Worm (Caenorhabditis elegans) whole organism, young adult: ENCODE results near the gene C50F4.8.

Experiments
- D2030.7 ChIP-seq: fragments of 200-800 bp; sonication (Bioruptor generic); IDR thresholded peaks from 2 replicates; pipeline ENCODE4 v1.3.6; 2022; ENCODE audit warnings: missing genetic modification reagents, missing genetic modification characterization, missing compliant biosample characterization
- nfyb-1 ChIP-seq: fragments of 200-800 bp; sonication (Bioruptor generic); IDR thresholded peaks from 2 replicates; pipeline ENCODE4 v1.3.6; 2022; ENCODE audit warnings: missing genetic modification reagents, missing genetic modification characterization, missing compliant biosample characterization
- zim-3 ChIP-seq: sonication (generic microtip); optimal IDR thresholded peaks from 2 replicates; lab custom pipeline; 2017; ENCODE audit warnings: mild to moderate bottlenecking, missing genetic modification characterization, moderate library complexity, missing compliant biosample characterization

DNA sequence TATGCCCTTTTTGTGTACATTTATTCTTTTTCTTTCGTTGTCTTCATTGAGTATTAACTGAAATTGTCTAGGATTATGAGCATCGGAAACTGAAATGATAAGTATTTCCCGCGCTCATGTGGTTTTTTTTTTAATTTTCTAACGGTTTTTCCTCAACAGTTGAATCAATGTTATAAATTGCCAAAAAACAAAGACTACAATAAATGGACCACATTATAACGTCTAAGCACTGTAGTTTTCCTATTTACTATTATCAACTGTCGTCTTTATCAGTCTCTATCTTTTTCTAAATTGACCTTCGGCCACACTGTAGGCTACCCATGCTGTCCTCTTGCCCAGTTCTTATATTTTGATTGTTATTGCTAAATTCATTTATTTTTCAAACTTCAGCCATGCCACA is 10.9 kb downstream of the C50F4.8 start, which contains the start of gene acs-14:
- TF ChIP-seq zim-3 (tag; lab: Kevin White, UChicago) (no peak), D2030.7 (no peak), nfyb-1 (GFP tag; lab: Robert Waterston, UW) (no peak)
